Worm (Caenorhabditis elegans): Measurements from ENCODE around the gene M03F8.7.

DNA sequence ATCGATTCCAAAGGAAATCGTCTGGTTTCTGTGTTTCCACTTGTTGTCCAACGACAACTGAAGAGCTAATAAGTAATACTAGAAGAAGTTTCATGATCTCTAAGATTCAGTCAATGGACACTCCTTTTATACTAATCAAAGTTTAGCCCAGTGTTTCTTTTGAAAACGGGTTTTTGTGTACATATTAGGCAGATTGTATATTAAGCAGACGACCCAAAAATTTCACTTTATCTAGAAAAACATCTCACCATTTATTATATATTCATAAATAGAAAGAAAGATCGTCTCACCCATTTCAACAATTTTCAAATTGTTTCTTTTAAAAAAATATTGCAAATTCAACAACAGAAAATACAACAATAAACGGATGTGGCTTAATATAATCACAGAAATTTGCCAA, 50.0 kb downstream of the M03F8.7 start, which contains the start of gene C10F3.7:
- TF ChIP-seq nhr-28 (tag; optimal IDR thresholded peaks at IDR 0.05), result no peak
- no peak for TF ChIP-seq lin-1 (GFP tag; IDR thresholded peaks at IDR 0.05)
- no peak for TF ChIP-seq nhr-76 (tag; optimal IDR thresholded peaks at IDR 0.05)
- no peak for TF ChIP-seq nhr-41 (GFP tag; IDR thresholded peaks at IDR 0.05)
- TF ChIP-seq mdl-1 (tag; optimal IDR thresholded peaks at IDR 0.05), result no peak
- TF ChIP-seq pqm-1 (tag; optimal IDR thresholded peaks at IDR 0.05), result no peak
- TF ChIP-seq daf-12 (tag; optimal IDR thresholded peaks at IDR 0.05), result no peak
- no peak for TF ChIP-seq snpc-4 (tag; optimal IDR thresholded peaks at IDR 0.05)
- TF ChIP-seq aha-1 (tag), result no peak
- TF ChIP-seq jun-1 (tag; optimal IDR thresholded peaks at IDR 0.05), result no peak
- TF ChIP-seq nhr-11 (tag; optimal IDR thresholded peaks at IDR 0.05), result no peak
- no peak for TF ChIP-seq lin-13 (GFP tag; optimal IDR thresholded peaks at IDR 0.05)
- TF ChIP-seq sdz-12 (GFP tag; optimal IDR thresholded peaks at IDR 0.05), result no peak
- TF ChIP-seq dpl-1 (GFP tag; optimal IDR thresholded peaks at IDR 0.05), result no peak
